Worm (Caenorhabditis elegans) whole organism, L4 larva: ENCODE results near the gene rike-1.

Experiments used
- F10B5.3 ChIP-seq: sonication (generic microtip); optimal IDR thresholded peaks from 2 replicates; lab custom pipeline; 2016; ENCODE audit warnings: mild to moderate bottlenecking, missing genetic modification characterization, missing compliant biosample characterization
- F49E8.2 ChIP-seq: sonication (generic microtip); optimal IDR thresholded peaks from 2 replicates; lab custom pipeline; 2016; ENCODE audit warnings: missing compliant biosample characterization, mild to moderate bottlenecking, missing genetic modification characterization, borderline replicate concordance
- T26A8.4 ChIP-seq: fragments of 200-800 bp; sonication (Bioruptor generic); IDR thresholded peaks from 2 replicates; pipeline ENCODE4 v1.3.6; 2022; ENCODE audit warnings: missing genetic modification characterization, missing compliant biosample characterization
- Y48G9A.11 ChIP-seq: fragments of 200-800 bp; sonication (Bioruptor generic); IDR thresholded peaks from 2 replicates; pipeline ENCODE4 v1.3.6; 2022; ENCODE audit warnings: missing genetic modification reagents, missing genetic modification characterization, missing compliant biosample characterization
- Y75B8A.6 ChIP-seq: fragments of 200-800 bp; sonication (Bioruptor generic); IDR thresholded peaks from 2 replicates; pipeline ENCODE4 v1.3.6; 2022; ENCODE audit warnings: missing genetic modification reagents, missing genetic modification characterization, missing compliant biosample characterization
- ZK337.2 ChIP-seq: fragments of 200-800 bp; sonication (Bioruptor generic); IDR thresholded peaks from 2 replicates; pipeline ENCODE4 v1.3.6; 2022; ENCODE audit warnings: missing genetic modification reagents, missing genetic modification characterization, missing compliant biosample characterization
- ZK546.5 ChIP-seq, 2 experiments: sonication (generic microtip); optimal IDR thresholded peaks; 2 replicates each; lab custom pipeline; 2017; ENCODE audit warnings: missing biosample characterization in 2 of 2, missing genetic modification characterization in 2 of 2
- arid-1 ChIP-seq: fragments of 200-800 bp; sonication (Bioruptor generic); conservative IDR thresholded peaks from 2 replicates; pipeline ENCODE4 v1.3.6; 2022; ENCODE audit warnings: missing genetic modification reagents, missing genetic modification characterization, missing compliant biosample characterization
- attf-4 ChIP-seq: sonication (generic microtip); optimal IDR thresholded peaks from 3 replicates; lab custom pipeline; 2017; ENCODE audit warnings: missing biosample characterization, missing genetic modification characterization
- ceh-28 ChIP-seq: fragments of 150-350 bp; optimal IDR thresholded peaks from 2 replicates; lab custom pipeline; 2014; ENCODE audit warnings: missing biosample characterization, missing genetic modification reagents, missing genetic modification characterization
- ceh-32 ChIP-seq: sonication (generic microtip); optimal IDR thresholded peaks from 2 replicates; lab custom pipeline; 2016; ENCODE audit warnings: mild to moderate bottlenecking, missing genetic modification characterization, missing compliant biosample characterization; ENCODE audit not compliant: poor library complexity
- ceh-82 ChIP-seq: sonication (generic microtip); optimal IDR thresholded peaks from 2 replicates; lab custom pipeline; 2017; ENCODE audit warnings: missing biosample characterization, missing genetic modification characterization
- cey-2 ChIP-seq: sonication (generic microtip); optimal IDR thresholded peaks from 3 replicates; lab custom pipeline; 2017; ENCODE audit warnings: missing genetic modification characterization, mild to moderate bottlenecking, missing compliant biosample characterization, antibody characterized with exemption, borderline replicate concordance; ENCODE audit not compliant: insufficient read depth
- daf-16 ChIP-seq, 3 experiments: sonication (generic microtip); optimal IDR thresholded peaks; 2 replicates each; lab custom pipeline; 2016 to 2017; ENCODE audit warnings: missing genetic modification characterization in 3 of 3, missing genetic modification reagents in 3 of 3, mild to moderate bottlenecking in 2 of 3, missing compliant biosample characterization in 2 of 3, missing biosample characterization in 1 of 3, moderate library complexity in 1 of 3
- daf-19 ChIP-seq: fragments of 200-800 bp; sonication (Bioruptor generic); conservative IDR thresholded peaks from 2 replicates; pipeline ENCODE4 v1.3.6; 2022; ENCODE audit warnings: missing genetic modification characterization, missing compliant biosample characterization
- daf-8 ChIP-seq: fragments of 200-800 bp; sonication (Bioruptor generic); IDR thresholded peaks from 2 replicates; pipeline ENCODE4 v1.3.6; 2022; ENCODE audit warnings: missing genetic modification characterization, missing compliant biosample characterization
- dmd-6 ChIP-seq: fragments of 200-800 bp; sonication (Bioruptor generic); IDR thresholded peaks from 2 replicates; pipeline ENCODE4 v1.3.6; 2022; ENCODE audit warnings: missing genetic modification reagents, missing genetic modification characterization, missing compliant biosample characterization
- dmd-9 ChIP-seq: fragments of 200-800 bp; sonication (Bioruptor generic); IDR thresholded peaks from 2 replicates; pipeline ENCODE4 v1.3.6; 2022; ENCODE audit warnings: missing genetic modification reagents, missing genetic modification characterization, missing compliant biosample characterization
- dpl-1 ChIP-seq: fragments of 150-350 bp; optimal IDR thresholded peaks from 2 replicates; lab custom pipeline; 2014; ENCODE audit warnings: missing biosample characterization, missing genetic modification reagents, missing genetic modification characterization
- duxl-1 ChIP-seq: sonication (generic microtip); optimal IDR thresholded peaks from 2 replicates; lab custom pipeline; 2016; ENCODE audit warnings: mild to moderate bottlenecking, missing genetic modification characterization, moderate library complexity, missing compliant biosample characterization; ENCODE audit not compliant: poor library complexity
- fos-1 ChIP-seq: fragments of 150-350 bp; optimal IDR thresholded peaks from 2 replicates; lab custom pipeline; 2014; ENCODE audit warnings: missing biosample characterization, missing genetic modification characterization
- hmg-1.1 ChIP-seq: fragments of 200-800 bp; sonication (Bioruptor generic); IDR thresholded peaks from 2 replicates; pipeline ENCODE4 v1.3.6; 2022; ENCODE audit warnings: missing genetic modification reagents, missing genetic modification characterization, missing compliant biosample characterization
- jun-1 ChIP-seq: fragments of 150-350 bp; optimal IDR thresholded peaks from 2 replicates; lab custom pipeline; 2014; ENCODE audit warnings: missing biosample characterization, missing genetic modification reagents, missing genetic modification characterization
- lim-7 ChIP-seq: fragments of 200-800 bp; sonication (Bioruptor generic); IDR thresholded peaks from 2 replicates; pipeline ENCODE4 v1.3.6; 2022; ENCODE audit warnings: missing genetic modification characterization, missing compliant biosample characterization
- lin-15B ChIP-seq: fragments of 150-350 bp; sonication (generic microtip); optimal IDR thresholded peaks from 3 replicates; lab custom pipeline; 2014; ENCODE audit warnings: missing biosample characterization, missing genetic modification characterization
- lir-3 ChIP-seq: sonication (generic microtip); optimal IDR thresholded peaks from 2 replicates; lab custom pipeline; 2016; ENCODE audit warnings: mild to moderate bottlenecking, missing genetic modification characterization, missing compliant biosample characterization
- lsy-2 ChIP-seq, 2 experiments: fragments of 150-350 bp in 1 of 2; sonication (generic microtip) in 1 of 2; optimal IDR thresholded peaks; 2 replicates each; lab custom pipeline; 2014 to 2017; ENCODE audit warnings: missing biosample characterization in 2 of 2, missing genetic modification characterization in 2 of 2
- mdl-1 ChIP-seq, 2 experiments: fragments of 150-350 bp in 1 of 2; sonication (generic microtip) in 1 of 2; optimal IDR thresholded peaks; 2 replicates each; lab custom pipeline; 2014 to 2017; ENCODE audit warnings: missing biosample characterization in 2 of 2, missing genetic modification characterization in 2 of 2
- mep-1 ChIP-seq: fragments of 150-350 bp; sonication (generic microtip); optimal IDR thresholded peaks from 3 replicates; lab custom pipeline; 2014; ENCODE audit warnings: missing biosample characterization, missing genetic modification characterization
- mes-2 ChIP-seq: sonication (generic microtip); optimal IDR thresholded peaks from 2 replicates; lab custom pipeline; 2016; ENCODE audit warnings: missing genotype, mild to moderate bottlenecking, missing genetic modification characterization, missing compliant biosample characterization; ENCODE audit not compliant: poor library complexity, severe bottlenecking
- mxl-3 ChIP-seq: fragments of 200-800 bp; sonication (Bioruptor generic); optimal IDR thresholded peaks from 2 replicates; lab custom pipeline; 2018; ENCODE audit warnings: mild to moderate bottlenecking, missing genetic modification characterization, missing compliant biosample characterization
- nhr-102 ChIP-seq: sonication (generic microtip); optimal IDR thresholded peaks from 2 replicates; lab custom pipeline; 2016; ENCODE audit warnings: mild to moderate bottlenecking, missing genetic modification characterization, moderate library complexity, missing compliant biosample characterization
- nhr-237 ChIP-seq: sonication (generic microtip); optimal IDR thresholded peaks from 2 replicates; lab custom pipeline; 2017; ENCODE audit warnings: missing biosample characterization, missing genetic modification characterization
- nhr-28 ChIP-seq: fragments of 150-350 bp; optimal IDR thresholded peaks from 2 replicates; lab custom pipeline; 2014; ENCODE audit warnings: missing biosample characterization, missing genetic modification characterization
- nhr-42 ChIP-seq: fragments of 200-800 bp; sonication (Bioruptor generic); IDR thresholded peaks from 2 replicates; pipeline ENCODE4 v1.3.6; 2022; ENCODE audit warnings: missing genetic modification characterization, missing compliant biosample characterization
- nhr-48 ChIP-seq: sonication (generic microtip); optimal IDR thresholded peaks from 2 replicates; lab custom pipeline; 2016; ENCODE audit warnings: mild to moderate bottlenecking, missing genetic modification characterization, missing compliant biosample characterization
- nhr-6 ChIP-seq: fragments of 150-350 bp; optimal IDR thresholded peaks from 2 replicates; lab custom pipeline; 2014; ENCODE audit warnings: missing biosample characterization, missing genetic modification characterization
- pha-4 ChIP-seq, 2 experiments: fragments of 150-350 bp in 1 of 2; fragments of 200-800 bp in 1 of 2; sonication (Bioruptor generic) in 1 of 2; IDR thresholded peaks in 1 of 2; optimal IDR thresholded peaks in 1 of 2; 2 replicates each; pipeline versions ENCODE4 v1.3.6 to Lab custom; 2014 to 2022; ENCODE audit warnings: missing genetic modification characterization in 2 of 2, missing genetic modification reagents in 2 of 2, missing biosample characterization in 1 of 2, missing compliant biosample characterization in 1 of 2
- pqm-1 ChIP-seq: sonication (generic microtip); optimal IDR thresholded peaks from 2 replicates; lab custom pipeline; 2017; ENCODE audit warnings: missing biosample characterization, missing genetic modification characterization
- rbr-2 ChIP-seq: sonication (generic microtip); optimal IDR thresholded peaks from 2 replicates; lab custom pipeline; 2016; ENCODE audit warnings: missing genotype, missing genetic modification characterization, missing compliant biosample characterization
- saeg-2 ChIP-seq: fragments of 200-800 bp; sonication (Bioruptor generic); IDR thresholded peaks from 2 replicates; pipeline ENCODE4 v1.3.6; 2022; ENCODE audit warnings: missing genetic modification reagents, missing genetic modification characterization, missing compliant biosample characterization
- sdz-12 ChIP-seq: fragments of 200-800 bp; sonication (Bioruptor generic); optimal IDR thresholded peaks from 2 replicates; lab custom pipeline; 2018; ENCODE audit warnings: mild to moderate bottlenecking, missing genetic modification characterization, missing compliant biosample characterization
- set-16 ChIP-seq: fragments of 200-800 bp; sonication (Bioruptor generic); IDR thresholded peaks from 2 replicates; pipeline ENCODE4 v1.3.6; 2022; ENCODE audit warnings: missing genetic modification reagents, missing genetic modification characterization, missing compliant biosample characterization
- skn-1 ChIP-seq: fragments of 150-350 bp; optimal IDR thresholded peaks from 2 replicates; lab custom pipeline; 2014; ENCODE audit warnings: missing biosample characterization, missing genetic modification characterization
- spr-1 ChIP-seq: sonication (generic microtip); optimal IDR thresholded peaks from 2 replicates; lab custom pipeline; 2016; ENCODE audit warnings: mild to moderate bottlenecking, missing genetic modification characterization, missing compliant biosample characterization
- spr-3 ChIP-seq: fragments of 200-800 bp; sonication (Bioruptor generic); optimal IDR thresholded peaks from 2 replicates; lab custom pipeline; 2018; ENCODE audit warnings: mild to moderate bottlenecking, missing genetic modification characterization, missing compliant biosample characterization
- unc-130 ChIP-seq: sonication (generic microtip); optimal IDR thresholded peaks from 2 replicates; lab custom pipeline; 2016; ENCODE audit warnings: missing genetic modification reagents, missing genetic modification characterization, missing compliant biosample characterization
- unc-39 ChIP-seq: sonication (generic microtip); optimal IDR thresholded peaks from 2 replicates; lab custom pipeline; 2017; ENCODE audit warnings: missing biosample characterization, missing genetic modification characterization
- zfp-2 ChIP-seq: sonication (generic microtip); optimal IDR thresholded peaks from 2 replicates; lab custom pipeline; 2016; ENCODE audit warnings: mild to moderate bottlenecking, missing genetic modification characterization, missing compliant biosample characterization
- ztf-7 ChIP-seq: fragments of 150-350 bp; optimal IDR thresholded peaks from 2 replicates; lab custom pipeline; 2014; ENCODE audit warnings: missing biosample characterization, missing genetic modification characterization

Gene rike-1

DNA sequence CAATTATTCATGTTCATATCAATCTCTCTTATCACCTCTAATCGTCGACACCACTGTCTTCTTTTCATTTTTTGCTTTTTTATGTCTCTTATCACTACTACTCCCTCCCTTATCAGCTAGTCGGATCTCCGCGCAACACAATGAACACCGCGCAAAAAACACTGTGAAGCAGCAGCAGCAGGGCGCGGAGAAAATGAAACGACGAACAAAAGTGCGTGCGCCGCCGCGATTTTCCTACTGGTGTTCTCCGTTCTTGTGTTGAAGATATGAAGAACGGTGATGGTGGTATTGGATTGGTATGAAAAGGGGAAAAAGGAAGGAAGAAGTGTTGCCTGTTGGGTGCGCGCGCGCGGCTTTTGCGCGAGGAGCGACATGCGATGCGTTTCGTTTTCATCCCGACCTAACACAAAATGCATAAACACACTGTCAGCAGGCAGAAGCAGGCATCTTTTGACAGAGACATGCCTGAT lies 39.9 kb downstream of the rike-1 start (continued):
- no peak for TF ChIP-seq arid-1 (GFP tag; lab: Robert Waterston, UW)
- TF ChIP-seq attf-4 (tag; lab: Kevin White, UChicago): no peak
- TF ChIP-seq daf-19 (GFP tag; lab: Robert Waterston, UW): no peak
- no peak for TF ChIP-seq ztf-7 (tag; lab: Kevin White, UChicago)
- TF ChIP-seq saeg-2 (GFP tag; lab: Robert Waterston, UW): no peak
- no peak for TF ChIP-seq lsy-2 (tag; optimal IDR thresholded peaks at IDR 0.05; lab: Kevin White, UChicago)
- no peak for TF ChIP-seq spr-3 (GFP tag; lab: Kevin White, UChicago)
- TF ChIP-seq ZK546.5 (tag; optimal IDR thresholded peaks at IDR 0.05; lab: Kevin White, UChicago): no peak
- TF ChIP-seq Y48G9A.11 (GFP tag; lab: Robert Waterston, UW): no peak
- TF ChIP-seq ceh-32 (tag; lab: Kevin White, UChicago): no peak
- TF ChIP-seq nhr-28 (tag; lab: Kevin White, UChicago): peak; percentile 84
- no peak for TF ChIP-seq F10B5.3
- peak; percentile 2 for TF ChIP-seq mep-1 (tag; lab: Kevin White, UChicago)
- peak; percentile 69 for TF ChIP-seq spr-1
- no peak for TF ChIP-seq daf-8 (GFP tag; lab: Robert Waterston, UW)
- no peak for TF ChIP-seq zfp-2 (tag; lab: Kevin White, UChicago)
- no peak for TF ChIP-seq lim-7
- TF ChIP-seq nhr-42 (GFP tag; lab: Robert Waterston, UW): no peak
- TF ChIP-seq dpl-1: no peak
- peak; percentile 20; the same call in 1 of the 2 replicates for TF ChIP-seq set-16
- no peak for TF ChIP-seq ceh-28 (tag; lab: Kevin White, UChicago)
- no peak for TF ChIP-seq dmd-9 (GFP tag; lab: Robert Waterston, UW)
- TF ChIP-seq nhr-102 (tag; lab: Kevin White, UChicago): peak; percentile 17
- no peak for TF ChIP-seq fos-1 (tag; lab: Kevin White, UChicago)
- TF ChIP-seq dmd-6 (GFP tag; lab: Robert Waterston, UW): peak; percentile 75
- no peak for TF ChIP-seq lin-15B
- no peak for TF ChIP-seq pha-4 (GFP tag; IDR thresholded peaks at IDR 0.05; lab: Robert Waterston, UW)
- TF ChIP-seq pha-4 (tag; optimal IDR thresholded peaks at IDR 0.05; lab: Kevin White, UChicago): no peak
- TF ChIP-seq daf-16 (GFP tag; optimal IDR thresholded peaks at IDR 0.05; lab: Kevin White, UChicago): no peak
- TF ChIP-seq daf-16 (tag; optimal IDR thresholded peaks at IDR 0.05; lab: Kevin White, UChicago): no peak
- TF ChIP-seq mdl-1 (tag; optimal IDR thresholded peaks at IDR 0.05; lab: Kevin White, UChicago): peak; percentile 52 to 56
- peak; percentile 34 for TF ChIP-seq mes-2 (tag; lab: Kevin White, UChicago)
- no peak for TF ChIP-seq nhr-237 (tag; lab: Kevin White, UChicago)
- no peak for TF ChIP-seq nhr-6 (tag; lab: Kevin White, UChicago)
- TF ChIP-seq ZK337.2: no peak
- peak; percentile 92 for TF ChIP-seq mxl-3 (GFP tag; lab: Kevin White, UChicago)
- no peak for TF ChIP-seq T26A8.4 (GFP tag; lab: Robert Waterston, UW)
- TF ChIP-seq F49E8.2 (tag; lab: Kevin White, UChicago): no peak
- TF ChIP-seq duxl-1: no peak
- TF ChIP-seq nhr-48 (tag; lab: Kevin White, UChicago): peak; percentile 78
- TF ChIP-seq pqm-1 (tag; lab: Kevin White, UChicago): peak; percentile 77
- TF ChIP-seq rbr-2: peak; percentile 26
- TF ChIP-seq ceh-82: no peak
- TF ChIP-seq unc-130: no peak
- no peak for TF ChIP-seq skn-1
- TF ChIP-seq jun-1 (tag; lab: Kevin White, UChicago): no peak
- peak; percentile 62 for TF ChIP-seq cey-2 (tag; lab: Kevin White, UChicago)
- no peak for TF ChIP-seq Y75B8A.6 (GFP tag; lab: Robert Waterston, UW)
- TF ChIP-seq hmg-1.1: no peak
- TF ChIP-seq unc-39: no peak
- TF ChIP-seq sdz-12 (GFP tag; lab: Kevin White, UChicago): no peak
- TF ChIP-seq lir-3: no peak
